Worm (Caenorhabditis elegans) whole organism, L1 larva: ENCODE measurements around the gene mfn-1.
A peak's percentile ranks its signal among the peaks of the same experiment; 100 is the strongest.

Source experiments
- elt-2 ChIP-seq: sonication (generic microtip); optimal IDR thresholded peaks from 2 replicates; lab custom pipeline; 2016; ENCODE audit warnings: missing genetic modification characterization, mild to moderate bottlenecking, inconsistent platforms, missing compliant biosample characterization, missing genetic modification reagents
- nhr-85 ChIP-seq: sonication (generic microtip); peaks from one replicate; lab custom pipeline; 2016; ENCODE audit warnings: missing genetic modification characterization, inconsistent platforms, missing compliant biosample characterization

DNA sequence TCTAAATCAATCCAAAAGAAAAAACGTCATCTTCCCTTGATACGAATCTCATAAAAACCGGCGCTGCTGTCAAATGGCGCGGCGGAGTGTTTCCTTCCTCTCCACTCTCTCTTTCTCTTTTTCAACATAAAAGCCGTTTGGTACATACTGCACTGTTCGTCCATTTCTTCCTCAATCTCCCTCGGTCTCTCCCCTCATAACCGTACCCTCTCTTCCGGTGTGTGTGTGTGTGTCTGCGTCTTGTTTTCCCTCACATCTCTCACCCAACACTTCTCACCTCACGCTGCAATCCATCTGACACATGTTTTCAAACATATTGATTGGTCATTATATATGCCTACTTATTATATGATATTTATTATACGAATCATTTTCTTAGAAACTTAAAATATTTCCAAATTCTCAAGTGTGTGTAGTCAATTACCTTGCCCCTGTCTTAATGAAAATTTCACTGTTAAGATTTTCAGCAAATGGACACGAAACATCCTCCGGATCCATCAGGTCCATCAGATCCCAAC is 7.3 kb downstream of the mfn-1 start, which contains the start of the genes aars-1 and rga-1:
- peak; percentile 83 for TF ChIP-seq nhr-85 (tag; lab: Kevin White, UChicago)
- TF ChIP-seq elt-2 (tag; lab: Kevin White, UChicago) = peak; percentile 8
